Worm (Caenorhabditis elegans) whole organism, young adult: ENCODE data around the gene eas-1.

Source experiments
- B0336.3 ChIP-seq: fragments of 200-800 bp; sonication (Bioruptor generic); IDR thresholded peaks from 2 replicates; pipeline ENCODE4 v1.3.6; 2022; ENCODE audit warnings: missing genetic modification characterization, missing compliant biosample characterization
- C17E4.6 ChIP-seq: fragments of 200-800 bp; sonication (Bioruptor generic); IDR thresholded peaks from 2 replicates; pipeline ENCODE4 v1.3.6; 2022; ENCODE audit warnings: missing genetic modification reagents, missing genetic modification characterization, missing compliant biosample characterization
- F10E7.11 ChIP-seq: sonication (generic microtip); optimal IDR thresholded peaks from 2 replicates; lab custom pipeline; 2017; ENCODE audit warnings: mild to moderate bottlenecking, missing genetic modification characterization, moderate library complexity, missing compliant biosample characterization
- F22D6.2 ChIP-seq: sonication (generic microtip); optimal IDR thresholded peaks from 2 replicates; lab custom pipeline; 2016; ENCODE audit warnings: mild to moderate bottlenecking, missing genetic modification characterization, missing compliant biosample characterization
- F49E8.2 ChIP-seq: sonication (generic microtip); optimal IDR thresholded peaks from 3 replicates; lab custom pipeline; 2017; ENCODE audit warnings: missing genetic modification characterization, mild to moderate bottlenecking, missing compliant biosample characterization, antibody characterized with exemption, moderate library complexity; ENCODE audit not compliant: insufficient read depth
- F57A8.1 ChIP-seq: fragments of 200-800 bp; sonication (Bioruptor generic); optimal IDR thresholded peaks from 2 replicates; lab custom pipeline; 2018; ENCODE audit warnings: mild to moderate bottlenecking, missing genetic modification characterization, moderate library complexity, missing compliant biosample characterization
- Y53G8AR.9 ChIP-seq: fragments of 200-800 bp; sonication (Bioruptor generic); conservative IDR thresholded peaks from 2 replicates; pipeline ENCODE4 v1.3.6; 2022; ENCODE audit warnings: missing genetic modification reagents, missing genetic modification characterization, missing compliant biosample characterization
- Y56A3A.18 ChIP-seq: fragments of 200-800 bp; sonication (Bioruptor generic); IDR thresholded peaks from 2 replicates; pipeline ENCODE4 v1.3.6; 2022; ENCODE audit warnings: missing genetic modification reagents, missing genetic modification characterization, missing compliant biosample characterization
- ama-1 ChIP-seq, 3 experiments: fragments of 150-350 bp in 1 of 3; sonication (generic microtip) in 2 of 3; optimal IDR thresholded peaks; 2 replicates each; lab custom pipeline; 2014 to 2018; ENCODE audit warnings: missing biosample characterization in 2 of 3, missing genetic modification characterization in 2 of 3, missing genetic modification reagents in 2 of 3
- athp-1 ChIP-seq: sonication (generic microtip); optimal IDR thresholded peaks from 2 replicates; lab custom pipeline; 2017; ENCODE audit warnings: mild to moderate bottlenecking, missing genetic modification characterization, missing compliant biosample characterization
- attf-5 ChIP-seq: fragments of 200-800 bp; sonication (Bioruptor generic); optimal IDR thresholded peaks from 2 replicates; lab custom pipeline; 2018; ENCODE audit warnings: mild to moderate bottlenecking, missing genetic modification characterization, missing compliant biosample characterization
- cebp-1 ChIP-seq, 2 experiments: fragments of 200-800 bp in 1 of 2; sonication (Bioruptor generic) in 1 of 2; sonication (generic microtip) in 1 of 2; IDR thresholded peaks in 1 of 2; optimal IDR thresholded peaks in 1 of 2; 2 replicates each; pipeline versions ENCODE4 v1.3.6 to Lab custom; 2017 to 2022; ENCODE audit warnings: missing compliant biosample characterization in 2 of 2, missing genetic modification characterization in 2 of 2, mild to moderate bottlenecking in 1 of 2, missing genetic modification reagents in 1 of 2, moderate library complexity in 1 of 2
- ceh-79 ChIP-seq: sonication (generic microtip); optimal IDR thresholded peaks from 2 replicates; lab custom pipeline; 2017; ENCODE audit warnings: mild to moderate bottlenecking, missing genetic modification characterization, missing compliant biosample characterization
- chd-7 ChIP-seq: sonication (generic microtip); optimal IDR thresholded peaks from 2 replicates; lab custom pipeline; 2016; ENCODE audit warnings: mild to moderate bottlenecking, missing genetic modification characterization, moderate library complexity, missing compliant biosample characterization
- dox-1 ChIP-seq: fragments of 200-800 bp; sonication (Bioruptor generic); IDR thresholded peaks from 2 replicates; pipeline ENCODE4 v1.3.6; 2022; ENCODE audit warnings: missing genetic modification reagents, missing genetic modification characterization, missing compliant biosample characterization
- him-1 ChIP-seq: sonication (generic microtip); optimal IDR thresholded peaks from 2 replicates; lab custom pipeline; 2016; ENCODE audit warnings: missing genotype, missing genetic modification reagents, missing genetic modification characterization, missing compliant biosample characterization
- hlh-26 ChIP-seq: fragments of 200-800 bp; sonication (Bioruptor generic); conservative IDR thresholded peaks from 2 replicates; pipeline ENCODE4 v1.3.6; 2022; ENCODE audit warnings: missing genetic modification reagents, missing genetic modification characterization, missing compliant biosample characterization
- hrde-1 ChIP-seq: sonication (generic microtip); optimal IDR thresholded peaks from 2 replicates; lab custom pipeline; 2016; ENCODE audit warnings: missing genetic modification characterization, mild to moderate bottlenecking, missing compliant biosample characterization, moderate library complexity, missing genotype, missing genetic modification reagents, borderline replicate concordance
- let-526 ChIP-seq: fragments of 200-800 bp; sonication (Bioruptor generic); IDR thresholded peaks from 2 replicates; pipeline ENCODE4 v1.3.6; 2022; ENCODE audit warnings: missing genetic modification reagents, missing genetic modification characterization, missing compliant biosample characterization
- let-607 ChIP-seq, 2 experiments: fragments of 200-800 bp in 1 of 2; sonication (Bioruptor generic) in 1 of 2; sonication (generic microtip) in 1 of 2; optimal IDR thresholded peaks; 2 replicates each; lab custom pipeline; 2016 to 2018; ENCODE audit warnings: mild to moderate bottlenecking in 2 of 2, missing compliant biosample characterization in 2 of 2, missing genetic modification characterization in 2 of 2, moderate library complexity in 2 of 2, missing genotype in 1 of 2
- lin-35 ChIP-seq, 3 experiments: fragments of 150-350 bp in 2 of 3; sonication (generic microtip) in 1 of 3; optimal IDR thresholded peaks; 2 replicates each; lab custom pipeline; 2014 to 2018; ENCODE audit warnings: missing biosample characterization in 3 of 3, missing genetic modification characterization in 3 of 3, missing genetic modification reagents in 3 of 3
- lin-40 ChIP-seq: sonication (generic microtip); optimal IDR thresholded peaks from 2 replicates; lab custom pipeline; 2016; ENCODE audit warnings: missing genetic modification characterization, mild to moderate bottlenecking, missing compliant biosample characterization, missing genotype, missing genetic modification reagents
- lir-1 ChIP-seq: fragments of 200-800 bp; sonication (Bioruptor generic); conservative IDR thresholded peaks from 2 replicates; pipeline ENCODE4 v1.3.6; 2022; ENCODE audit warnings: missing genetic modification reagents, missing genetic modification characterization, missing compliant biosample characterization
- madf-10 ChIP-seq: sonication (generic microtip); optimal IDR thresholded peaks from 2 replicates; lab custom pipeline; 2016; ENCODE audit warnings: mild to moderate bottlenecking, missing genetic modification characterization, missing compliant biosample characterization
- madf-6 ChIP-seq: fragments of 200-800 bp; sonication (Bioruptor generic); IDR thresholded peaks from 2 replicates; pipeline ENCODE4 v1.3.6; 2022; ENCODE audit warnings: missing genetic modification reagents, missing genetic modification characterization, missing compliant biosample characterization
- mcd-1 ChIP-seq: fragments of 200-800 bp; sonication (Bioruptor generic); IDR thresholded peaks from 2 replicates; pipeline ENCODE4 v1.3.6; 2022; ENCODE audit warnings: missing genetic modification reagents, missing genetic modification characterization, missing compliant biosample characterization
- mel-28 ChIP-seq: sonication (generic microtip); optimal IDR thresholded peaks from 2 replicates; lab custom pipeline; 2016; ENCODE audit warnings: borderline replicate concordance, mild to moderate bottlenecking, missing genetic modification characterization, missing compliant biosample characterization
- nfya-2 ChIP-seq: fragments of 200-800 bp; sonication (Bioruptor generic); IDR thresholded peaks from 2 replicates; pipeline ENCODE4 v1.3.6; 2022; ENCODE audit warnings: missing genetic modification reagents, missing genetic modification characterization, missing compliant biosample characterization
- nhr-80 ChIP-seq: sonication (generic microtip); optimal IDR thresholded peaks from 2 replicates; lab custom pipeline; 2016; ENCODE audit warnings: missing genetic modification characterization, missing compliant biosample characterization
- sdz-38 ChIP-seq: sonication (generic microtip); optimal IDR thresholded peaks from 2 replicates; lab custom pipeline; 2016; ENCODE audit warnings: missing genotype, missing genetic modification characterization, missing compliant biosample characterization
- snpc-3.4 ChIP-seq: sonication (generic microtip); optimal IDR thresholded peaks from 2 replicates; lab custom pipeline; 2017; ENCODE audit warnings: missing genetic modification characterization, mild to moderate bottlenecking, missing compliant biosample characterization, antibody characterized with exemption, moderate library complexity, missing genotype, missing genetic modification reagents
- snpc-4 ChIP-seq, 5 experiments: fragments of 150-350 bp in 1 of 5; sonication (generic microtip) in 4 of 5; optimal IDR thresholded peaks; 2 replicates each; lab custom pipeline; 2014 to 2018; ENCODE audit warnings: missing genetic modification characterization in 5 of 5, missing biosample characterization in 3 of 5, antibody characterized with exemption in 2 of 5, mild to moderate bottlenecking in 2 of 5, missing compliant biosample characterization in 2 of 5, missing genotype in 2 of 5, moderate library complexity in 2 of 5, missing genetic modification reagents in 1 of 5
- unc-130 ChIP-seq: sonication (generic microtip); optimal IDR thresholded peaks from 2 replicates; lab custom pipeline; 2016; ENCODE audit warnings: missing genetic modification reagents, missing genetic modification characterization, missing compliant biosample characterization
- ztf-3 ChIP-seq: fragments of 200-800 bp; sonication (Bioruptor generic); optimal IDR thresholded peaks from 2 replicates; lab custom pipeline; 2018; ENCODE audit warnings: mild to moderate bottlenecking, missing genetic modification characterization, missing compliant biosample characterization

The eas-1 gene

ce11 chrII:4710120-4710519 lies 30.1 kb upstream of the eas-1 start, which contains the start of gene tag-151 (continued):
- TF ChIP-seq lin-35 (GFP tag; optimal IDR thresholded peaks at IDR 0.05; lab: Kevin White, UChicago), result peak in 1 of 3 experiments; percentile 1
- TF ChIP-seq athp-1 (tag; lab: Kevin White, UChicago), result peak; percentile 37
- peak; percentile 49 for TF ChIP-seq chd-7 (tag; lab: Kevin White, UChicago)
- TF ChIP-seq snpc-4 (GFP tag; optimal IDR thresholded peaks at IDR 0.05; lab: Kevin White, UChicago), result no peak
- TF ChIP-seq snpc-4 (tag; optimal IDR thresholded peaks at IDR 0.05; lab: Kevin White, UChicago), result peak in 2 of 4 experiments; percentile 13 to 29
- TF ChIP-seq ama-1 (optimal IDR thresholded peaks at IDR 0.05; lab: Kevin White, UChicago), result no peak
- TF ChIP-seq ama-1 (GFP tag; optimal IDR thresholded peaks at IDR 0.05; lab: Kevin White, UChicago), result peak in 1 of 2 experiments; percentile 71
- TF ChIP-seq him-1, result peak; percentile 5
- peak; percentile 66 for TF ChIP-seq snpc-3.4 (tag; lab: Kevin White, UChicago)
- peak; percentile 66; the same call in 1 of the 2 replicates for TF ChIP-seq B0336.3 (GFP tag; lab: Robert Waterston, UW)
- TF ChIP-seq Y53G8AR.9 (GFP tag; lab: Robert Waterston, UW), result 0 out of 2 replicates have a peak, but pooled peaks have one; percentile 61
- TF ChIP-seq hrde-1 (tag; lab: Kevin White, UChicago), result peak; percentile 77
- peak; percentile 9 for TF ChIP-seq lin-40 (tag; lab: Kevin White, UChicago)
- TF ChIP-seq unc-130 (GFP tag; lab: Kevin White, UChicago), result peak; percentile 46
- 0 out of 2 replicates have a peak, but pooled peaks have one; percentile 31 for TF ChIP-seq nfya-2 (GFP tag; lab: Robert Waterston, UW)
- TF ChIP-seq let-607 (tag; optimal IDR thresholded peaks at IDR 0.05; lab: Kevin White, UChicago), result peak in 1 of 2 experiments; percentile 45
- TF ChIP-seq madf-6 (GFP tag; lab: Robert Waterston, UW), result peak; percentile 40
- TF ChIP-seq F10E7.11, result peak; percentile 45
- no peak for TF ChIP-seq mcd-1 (GFP tag; lab: Robert Waterston, UW)
- TF ChIP-seq lir-1, result no peak

- TF ChIP-seq Y56A3A.18 (GFP tag; lab: Robert Waterston, UW) (no peak), sdz-38 (tag; lab: Kevin White, UChicago) (no peak), madf-10 (no peak), ceh-79 (tag; lab: Kevin White, UChicago) (no peak), F22D6.2 (tag; lab: Kevin White, UChicago) (no peak)
Measured at ce11 chrII:4710813-4711212, 29.4 kb upstream of the eas-1 start.

ce11 chrII:4715676-4716075 lies 24.5 kb upstream of the eas-1 start, which contains the start of gene F41C3.8:
TSS of gene F41C3.8 (plus strand) at chrII:4716046.
- TF ChIP-seq F57A8.1 (no peak), cebp-1 (GFP tag; IDR thresholded peaks at IDR 0.05; lab: Robert Waterston, UW) (0 out of 2 replicates have a peak, but pooled peaks have one; percentile 29), cebp-1 (tag; optimal IDR thresholded peaks at IDR 0.05; lab: Kevin White, UChicago) (peak; percentile 70), dox-1 (GFP tag; lab: Robert Waterston, UW) (0 out of 2 replicates have a peak, but pooled peaks have one; percentile 24), nhr-80 (tag; lab: Kevin White, UChicago) (peak; percentile 89), let-526 (no peak), F49E8.2 (no peak), mel-28 (tag; lab: Kevin White, UChicago) (no peak), hlh-26 (GFP tag; lab: Robert Waterston, UW) (no peak), Y53G8AR.9 (GFP tag; lab: Robert Waterston, UW) (no peak), C17E4.6 (no peak), let-607 (tag; optimal IDR thresholded peaks at IDR 0.05; lab: Kevin White, UChicago) (peak in 1 of 2 experiments; percentile 87), ztf-3 (GFP tag; lab: Kevin White, UChicago) (no peak), attf-5 (GFP tag; lab: Kevin White, UChicago) (peak; percentile 50)
